Worm (Caenorhabditis elegans) whole organism, early embryonic: ENCODE results near the gene F20G2.5.

Experiments
- B0310.2 ChIP-seq: sonication (generic microtip); optimal IDR thresholded peaks from 2 replicates; lab custom pipeline; 2016; ENCODE audit warnings: mild to moderate bottlenecking, missing genetic modification characterization, missing compliant biosample characterization
- F13C5.2 ChIP-seq: sonication (generic microtip); optimal IDR thresholded peaks from 2 replicates; lab custom pipeline; 2017; ENCODE audit warnings: mild to moderate bottlenecking, missing genetic modification characterization, inconsistent platforms, missing compliant biosample characterization
- aly-1 ChIP-seq: sonication (generic microtip); optimal IDR thresholded peaks from 2 replicates; lab custom pipeline; 2016; ENCODE audit warnings: missing genetic modification characterization, missing compliant biosample characterization
- ama-1 ChIP-seq: fragments of 150-350 bp; optimal IDR thresholded peaks from 2 replicates; lab custom pipeline; 2014
- ceh-13 ChIP-seq: fragments of 200-800 bp; sonication (Bioruptor generic); optimal IDR thresholded peaks from 2 replicates; lab custom pipeline; 2018; ENCODE audit warnings: mild to moderate bottlenecking, missing genetic modification characterization, missing compliant biosample characterization
- ceh-36 ChIP-seq: sonication (generic microtip); optimal IDR thresholded peaks from 2 replicates; lab custom pipeline; 2016; ENCODE audit warnings: missing genetic modification characterization, inconsistent platforms, missing compliant biosample characterization
- ets-7 ChIP-seq: sonication (generic microtip); optimal IDR thresholded peaks from 2 replicates; lab custom pipeline; 2016; ENCODE audit warnings: missing genotype, missing genetic modification characterization, missing compliant biosample characterization
- flt-1 ChIP-seq: fragments of 200-800 bp; sonication (Bioruptor generic); IDR thresholded peaks from 2 replicates; pipeline ENCODE4 v1.3.6; 2022; ENCODE audit warnings: missing genetic modification characterization, missing compliant biosample characterization
- hmbx-1 ChIP-seq: sonication (generic microtip); optimal IDR thresholded peaks from 2 replicates; lab custom pipeline; 2016; ENCODE audit warnings: mild to moderate bottlenecking, missing genetic modification characterization, missing compliant biosample characterization
- hmg-4 ChIP-seq: fragments of 200-800 bp; sonication (Bioruptor generic); optimal IDR thresholded peaks from 2 replicates; lab custom pipeline; 2018; ENCODE audit warnings: mild to moderate bottlenecking, missing genetic modification characterization, missing compliant biosample characterization
- hnd-1 ChIP-seq: sonication (generic microtip); optimal IDR thresholded peaks from 2 replicates; lab custom pipeline; 2016; ENCODE audit warnings: missing genetic modification characterization, missing compliant biosample characterization
- pes-1 ChIP-seq: fragments of 200-800 bp; sonication (Bioruptor generic); IDR thresholded peaks from 2 replicates; pipeline ENCODE4 v1.3.6; 2022; ENCODE audit warnings: missing genetic modification reagents, missing genetic modification characterization, missing compliant biosample characterization
- scrt-1 ChIP-seq: fragments of 200-800 bp; sonication (Bioruptor generic); IDR thresholded peaks from 2 replicates; pipeline ENCODE4 v1.3.6; 2022; ENCODE audit warnings: missing genetic modification characterization, missing compliant biosample characterization
- sea-1 ChIP-seq: fragments of 200-800 bp; sonication (Bioruptor generic); conservative IDR thresholded peaks from 2 replicates; pipeline ENCODE4 v1.3.6; 2022; ENCODE audit warnings: missing genetic modification characterization, missing compliant biosample characterization
- tbx-11 ChIP-seq: fragments of 200-800 bp; sonication (Bioruptor generic); IDR thresholded peaks from 2 replicates; pipeline ENCODE4 v1.3.6; 2022; ENCODE audit warnings: missing genetic modification characterization, missing compliant biosample characterization
- tbx-37 ChIP-seq: fragments of 200-800 bp; sonication (Bioruptor generic); conservative IDR thresholded peaks from 2 replicates; pipeline ENCODE4 v1.3.6; 2022; ENCODE audit warnings: missing genetic modification reagents, missing genetic modification characterization, missing compliant biosample characterization
- tra-4 ChIP-seq: sonication (generic microtip); optimal IDR thresholded peaks from 2 replicates; lab custom pipeline; 2017; ENCODE audit warnings: missing genetic modification characterization, missing compliant biosample characterization

F20G2.5 gene

DNA sequence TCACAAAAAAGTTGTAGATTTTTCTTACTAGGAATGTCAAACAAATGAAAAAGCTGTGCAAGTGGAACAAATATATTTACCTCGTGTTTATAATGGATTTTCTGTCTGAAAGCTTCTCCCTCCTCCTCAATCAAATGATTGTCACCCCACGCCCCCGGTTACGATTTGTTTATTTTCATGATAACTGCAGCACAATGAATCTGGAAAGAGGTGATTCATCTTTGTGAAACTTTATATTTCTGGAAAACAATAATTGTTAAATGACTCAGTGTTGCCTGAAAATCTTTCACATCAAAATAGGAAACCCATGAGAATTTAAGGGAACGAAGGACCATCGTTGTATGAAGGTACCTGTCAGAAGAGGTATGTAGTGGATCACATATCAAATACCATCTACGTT, 22.7 kb upstream of the F20G2.5 start, which contains the start of gene F35E12.10:
Gene F35E12.10, minus strand, starts transcription at position 101 of the 400 bp plus-strand sequence.
- no peak for TF ChIP-seq tra-4 (tag; lab: Kevin White, UChicago)
- TF ChIP-seq tbx-11 = no peak
- no peak for TF ChIP-seq hnd-1 (tag; lab: Kevin White, UChicago)
- TF ChIP-seq hmbx-1 (tag; lab: Kevin White, UChicago) = no peak
- no peak for TF ChIP-seq ceh-13 (GFP tag; lab: Kevin White, UChicago)
- no peak for TF ChIP-seq aly-1
- TF ChIP-seq ets-7 (tag; lab: Kevin White, UChicago) = no peak
- TF ChIP-seq sea-1 (GFP tag; lab: Robert Waterston, UW) = no peak
- TF ChIP-seq pes-1 = no peak
- TF ChIP-seq F13C5.2 (tag; lab: Kevin White, UChicago) = no peak
- TF ChIP-seq flt-1 = no peak
- no peak for TF ChIP-seq ceh-36 (tag; lab: Kevin White, UChicago)
- TF ChIP-seq B0310.2 (tag; lab: Kevin White, UChicago) = no peak
- TF ChIP-seq tbx-37 (GFP tag; lab: Robert Waterston, UW) = no peak
- TF ChIP-seq scrt-1 = no peak
- TF ChIP-seq ama-1 = no peak
- TF ChIP-seq hmg-4 (GFP tag; lab: Kevin White, UChicago) = no peak

- no peak for TF ChIP-seq flt-1
- TF ChIP-seq hmbx-1 (tag; lab: Kevin White, UChicago) = no peak
- TF ChIP-seq tbx-37 (GFP tag; lab: Robert Waterston, UW) = no peak
- no peak for TF ChIP-seq F13C5.2 (tag; lab: Kevin White, UChicago)
- no peak for TF ChIP-seq sea-1 (GFP tag; lab: Robert Waterston, UW)
- TF ChIP-seq hnd-1 (tag; lab: Kevin White, UChicago) = no peak
Measured at ce11 chrV:13751811-13752210, 19.5 kb upstream of the F20G2.5 start, which contains the start of gene cld-9. TSS of gene cld-9 (minus strand) at chrV:13751891.

DNA sequence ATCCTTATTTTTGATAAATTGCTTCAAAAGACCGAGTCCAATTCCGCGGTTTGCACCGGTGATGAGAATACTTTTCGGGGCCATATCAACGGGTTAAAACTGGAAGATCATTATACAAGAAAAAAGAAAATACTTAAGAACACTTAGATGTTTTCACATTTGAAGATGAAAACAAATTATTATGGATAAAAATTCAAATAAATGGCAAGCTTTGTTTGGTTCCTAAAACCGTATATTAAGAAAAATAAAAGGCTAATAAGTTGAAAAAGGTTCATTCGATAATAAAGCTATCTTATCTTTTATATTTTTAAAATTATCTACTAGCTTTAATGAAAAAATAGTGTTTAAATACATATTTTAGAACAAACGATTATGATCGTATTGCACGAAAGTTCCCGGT, 17.8 kb upstream of the F20G2.5 start, which contains the start of gene F20G2.1:
Gene F20G2.1, minus strand, starts transcription at position 101 of the 400 bp plus-strand sequence.
- TF ChIP-seq B0310.2 (tag; lab: Kevin White, UChicago) (no peak), tbx-37 (GFP tag; lab: Robert Waterston, UW) (no peak), aly-1 (no peak), scrt-1 (no peak), hmg-4 (GFP tag; lab: Kevin White, UChicago) (no peak), ama-1 (no peak), sea-1 (GFP tag; lab: Robert Waterston, UW) (no peak), ceh-13 (GFP tag; lab: Kevin White, UChicago) (no peak), F13C5.2 (tag; lab: Kevin White, UChicago) (no peak), tra-4 (tag; lab: Kevin White, UChicago) (no peak), tbx-11 (no peak), hmbx-1 (tag; lab: Kevin White, UChicago) (no peak), ceh-36 (tag; lab: Kevin White, UChicago) (no peak), flt-1 (no peak), pes-1 (no peak)

DNA sequence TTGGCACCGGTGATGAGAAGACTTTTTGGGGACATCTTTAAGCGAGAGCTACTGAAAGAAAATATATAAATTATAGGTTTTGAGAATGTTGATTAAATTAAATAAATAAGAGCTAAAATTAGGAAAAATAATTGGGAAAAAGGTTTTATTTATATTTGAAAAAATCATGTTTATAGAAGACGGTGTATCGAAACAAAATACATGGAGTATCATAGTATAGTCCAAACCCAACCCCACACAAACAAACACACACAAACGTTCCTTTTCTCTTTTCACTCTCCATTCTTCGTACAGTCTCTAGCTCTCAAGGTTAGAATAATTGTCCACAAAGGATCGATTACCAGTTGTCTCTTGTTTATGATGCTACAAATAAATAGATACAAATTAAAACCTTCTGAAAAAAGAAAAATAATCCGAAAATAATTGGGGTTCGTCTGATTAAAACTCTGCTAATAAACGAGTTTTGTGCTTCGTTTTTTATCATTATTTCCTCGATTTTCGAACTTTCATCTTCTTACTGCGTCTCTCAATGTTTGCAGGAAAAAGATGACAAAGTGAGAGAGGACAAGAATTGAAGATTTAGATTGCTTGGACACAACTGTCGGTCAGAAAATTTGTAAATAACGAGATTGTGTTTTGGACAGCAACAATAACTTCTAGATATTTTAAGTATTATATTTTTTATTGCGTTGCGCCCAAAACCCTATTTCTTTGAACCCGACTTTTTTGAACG, 14.8 kb upstream of the F20G2.5 start, which contains the start of gene F20G2.2:
Gene F20G2.2, minus strand, starts transcription at position 51 of the 733 bp plus-strand sequence.
- TF ChIP-seq aly-1 (no peak), flt-1 (no peak), hmbx-1 (tag; lab: Kevin White, UChicago) (no peak), tbx-37 (GFP tag; lab: Robert Waterston, UW) (no peak), tra-4 (tag; lab: Kevin White, UChicago) (no peak), scrt-1 (no peak), pes-1 (no peak), F13C5.2 (tag; lab: Kevin White, UChicago) (no peak), tbx-11 (no peak), ceh-36 (tag; lab: Kevin White, UChicago) (no peak), B0310.2 (tag; lab: Kevin White, UChicago) (no peak), ama-1 (no peak), sea-1 (GFP tag; lab: Robert Waterston, UW) (no peak), hmg-4 (GFP tag; lab: Kevin White, UChicago) (no peak)

DNA sequence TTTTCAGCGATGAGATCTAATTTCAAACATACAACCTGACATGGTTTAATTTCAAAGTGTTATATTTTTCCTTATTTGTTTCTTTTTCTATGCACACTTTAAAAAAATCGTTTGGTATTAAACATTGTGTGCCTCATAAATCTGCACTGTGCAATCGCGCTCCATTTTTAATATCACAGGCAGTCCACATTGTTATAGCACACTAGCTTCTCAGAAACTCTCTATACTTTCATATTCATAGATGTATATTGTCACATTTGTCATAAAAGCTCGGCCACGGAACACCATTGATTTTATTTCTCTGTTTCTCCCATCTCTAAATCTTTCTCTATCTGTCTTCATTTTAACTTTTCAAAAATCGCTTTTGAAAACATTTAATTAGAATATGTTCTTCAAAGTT, 14.0 kb upstream of the F20G2.5 start:
- TF ChIP-seq tra-4 (tag; lab: Kevin White, UChicago) = no peak

DNA sequence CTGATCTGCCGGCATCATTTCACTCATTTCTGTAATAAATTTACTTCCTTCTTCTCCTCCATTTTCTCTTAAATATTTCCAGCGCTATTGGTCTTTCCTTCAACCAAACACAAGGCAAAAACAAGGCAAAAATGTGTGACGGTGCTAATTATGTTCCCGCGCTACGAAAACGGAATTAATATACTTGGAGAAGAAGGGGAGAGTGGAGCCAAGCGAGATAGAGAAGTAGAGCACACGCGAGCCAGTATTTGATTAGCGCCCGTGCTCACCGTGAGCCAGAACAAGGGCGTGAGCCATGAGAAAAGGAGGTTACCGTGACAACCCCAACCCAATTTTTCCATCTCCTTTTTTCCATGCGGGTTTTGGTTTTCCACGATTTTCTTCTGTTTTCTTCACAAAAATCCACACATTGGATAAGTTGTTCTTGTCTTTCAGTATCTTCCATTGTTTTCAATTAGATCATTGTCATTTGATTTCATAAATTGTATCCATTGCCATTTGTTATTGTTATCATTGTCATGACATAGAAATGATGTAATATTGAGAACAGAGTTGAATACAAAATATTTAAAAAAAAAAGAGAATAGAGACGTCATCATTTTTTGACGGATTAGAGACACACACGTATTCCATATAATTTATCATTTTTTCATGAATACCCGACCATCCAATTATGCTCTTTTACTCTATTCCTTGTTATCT, 8.7 kb upstream of the F20G2.5 start, which contains the start of gene F20G2.6:
Gene F20G2.6, plus strand, starts transcription at position 652 of the 702 bp plus-strand sequence.
- TF ChIP-seq ets-7 (tag; lab: Kevin White, UChicago) (no peak), F13C5.2 (tag; lab: Kevin White, UChicago) (no peak), tbx-37 (GFP tag; lab: Robert Waterston, UW) (no peak), B0310.2 (tag; lab: Kevin White, UChicago) (no peak), sea-1 (GFP tag; lab: Robert Waterston, UW) (no peak), scrt-1 (no peak), pes-1 (no peak), tbx-11 (no peak), ama-1 (no peak)

ce11 chrV:13763723-13764122, 7.6 kb upstream of the F20G2.5 start:
- no peak for TF ChIP-seq ceh-36 (tag; lab: Kevin White, UChicago)
- TF ChIP-seq ets-7 (tag; lab: Kevin White, UChicago) = no peak
- TF ChIP-seq F13C5.2 (tag; lab: Kevin White, UChicago) = no peak
- no peak for TF ChIP-seq flt-1
- TF ChIP-seq tbx-37 (GFP tag; lab: Robert Waterston, UW) = no peak
- no peak for TF ChIP-seq scrt-1
- TF ChIP-seq hmg-4 (GFP tag; lab: Kevin White, UChicago) = no peak
- no peak for TF ChIP-seq tra-4 (tag; lab: Kevin White, UChicago)
- no peak for TF ChIP-seq hmbx-1 (tag; lab: Kevin White, UChicago)
- no peak for TF ChIP-seq ama-1
- TF ChIP-seq pes-1 = no peak
